Fruit fly (Drosophila melanogaster) whole organism, prepupa: ENCODE data around the gene CG15177.

ENCODE experiments used
- Blimp-1 ChIP-seq: fragments of 200-800 bp; sonication (Bioruptor generic); optimal IDR thresholded peaks from 3 replicates; lab custom pipeline; 2017; ENCODE audit warnings: missing biosample characterization, missing genetic modification characterization, mild to moderate bottlenecking, moderate library complexity, missing genetic modification reagents
- CG11294 ChIP-seq: fragments of 200-800 bp; sonication (Bioruptor generic); IDR thresholded peaks from 2 replicates; pipeline ENCODE4 v1.3.6; 2022; ENCODE audit warnings: missing biosample characterization, missing genetic modification characterization
- CG11762 ChIP-seq: fragments of 200-800 bp; sonication (Bioruptor generic); optimal IDR thresholded peaks from 3 replicates; lab custom pipeline; 2016; ENCODE audit warnings: missing biosample characterization, missing genetic modification characterization; ENCODE audit not compliant: insufficient read depth
- CG34406 ChIP-seq: fragments of 200-800 bp; sonication (Bioruptor generic); optimal IDR thresholded peaks from 3 replicates; lab custom pipeline; 2016; ENCODE audit warnings: missing biosample characterization, missing genetic modification characterization
- CG4318 ChIP-seq: fragments of 200-800 bp; sonication (Bioruptor generic); optimal IDR thresholded peaks from 3 replicates; lab custom pipeline; 2017; ENCODE audit warnings: missing biosample characterization, mild to moderate bottlenecking, missing genetic modification characterization
- CG6276 ChIP-seq: fragments of 200-800 bp; sonication (Bioruptor generic); optimal IDR thresholded peaks from 2 replicates; lab custom pipeline; 2017; ENCODE audit warnings: missing biosample characterization, mild to moderate bottlenecking, missing genetic modification characterization
- CG6854 ChIP-seq: fragments of 200-800 bp; sonication (Bioruptor generic); optimal IDR thresholded peaks from 2 replicates; lab custom pipeline; 2017; ENCODE audit warnings: missing biosample characterization, mild to moderate bottlenecking, missing genetic modification characterization
- CG8119 ChIP-seq: fragments of 200-800 bp; sonication (Bioruptor generic); IDR thresholded peaks from 3 replicates; pipeline ENCODE4 v1.3.6; 2022; ENCODE audit warnings: missing biosample characterization, missing genetic modification characterization
- CG8632 ChIP-seq: fragments of 200-800 bp; sonication (Bioruptor generic); optimal IDR thresholded peaks from 3 replicates; lab custom pipeline; 2016; ENCODE audit warnings: missing biosample characterization, missing genetic modification characterization
- Ets21C ChIP-seq: fragments of 200-800 bp; sonication (Bioruptor generic); optimal IDR thresholded peaks from 3 replicates; lab custom pipeline; 2016; ENCODE audit warnings: missing biosample characterization, missing genetic modification characterization
- Gug ChIP-seq: fragments of 200-800 bp; sonication (Bioruptor generic); IDR thresholded peaks from 2 replicates; pipeline ENCODE4 v1.3.6; 2022; ENCODE audit warnings: missing biosample characterization, missing genetic modification characterization
- Hr39 ChIP-seq: fragments of 200-800 bp; sonication (Bioruptor generic); optimal IDR thresholded peaks from 2 replicates; lab custom pipeline; 2016; ENCODE audit warnings: missing biosample characterization, missing genetic modification characterization
- Hr4 ChIP-seq: fragments of 200-800 bp; sonication (Bioruptor generic); optimal IDR thresholded peaks from 3 replicates; lab custom pipeline; 2016; ENCODE audit warnings: missing biosample characterization, missing genetic modification characterization
- Sox102F ChIP-seq: fragments of 200-800 bp; sonication (Bioruptor generic); optimal IDR thresholded peaks from 2 replicates; lab custom pipeline; 2016; ENCODE audit warnings: missing biosample characterization, mild to moderate bottlenecking, missing genetic modification characterization
- Sox15 ChIP-seq: fragments of 200-800 bp; sonication (Bioruptor generic); optimal IDR thresholded peaks from 3 replicates; lab custom pipeline; 2016; ENCODE audit warnings: missing biosample characterization, missing genetic modification characterization
- acj6 ChIP-seq: fragments of 200-800 bp; sonication (Bioruptor generic); optimal IDR thresholded peaks from 3 replicates; lab custom pipeline; 2016; ENCODE audit warnings: missing biosample characterization, missing genetic modification characterization
- cyc ChIP-seq: fragments of 200-800 bp; sonication (Bioruptor generic); optimal IDR thresholded peaks from 3 replicates; lab custom pipeline; 2016; ENCODE audit warnings: missing biosample characterization, missing genetic modification characterization
- dac ChIP-seq: fragments of 200-800 bp; sonication (Bioruptor generic); optimal IDR thresholded peaks from 2 replicates; lab custom pipeline; 2017; ENCODE audit warnings: missing biosample characterization, mild to moderate bottlenecking, missing genetic modification characterization
- dsx ChIP-seq: fragments of 200-800 bp; optimal IDR thresholded peaks from 3 replicates; lab custom pipeline; 2019; ENCODE audit warnings: missing biosample characterization, mild to moderate bottlenecking, missing genetic modification characterization, moderate library complexity; ENCODE audit not compliant: poor library complexity, severe bottlenecking
- fd85E ChIP-seq: fragments of 200-800 bp; sonication (Bioruptor generic); optimal IDR thresholded peaks from 3 replicates; lab custom pipeline; 2016; ENCODE audit warnings: missing biosample characterization, missing genetic modification characterization
- fkh ChIP-seq: fragments of 200-800 bp; sonication (Bioruptor generic); optimal IDR thresholded peaks from 3 replicates; lab custom pipeline; 2017; ENCODE audit warnings: missing biosample characterization, mild to moderate bottlenecking, missing genetic modification characterization, moderate library complexity
- lz ChIP-seq: fragments of 200-800 bp; sonication (Bioruptor generic); optimal IDR thresholded peaks from 3 replicates; lab custom pipeline; 2016; ENCODE audit warnings: missing biosample characterization, missing genetic modification characterization
- net ChIP-seq: fragments of 200-800 bp; sonication (Bioruptor generic); optimal IDR thresholded peaks from 3 replicates; lab custom pipeline; 2016; ENCODE audit warnings: missing biosample characterization, missing genetic modification characterization
- pdm3 ChIP-seq: fragments of 200-800 bp; sonication (Bioruptor generic); optimal IDR thresholded peaks from 3 replicates; lab custom pipeline; 2016; ENCODE audit warnings: missing biosample characterization, missing genetic modification characterization
- salr ChIP-seq, 2 experiments: fragments of 200-800 bp; sonication (Bioruptor generic); optimal IDR thresholded peaks; 3 replicates each; lab custom pipeline; 2016 to 2018; ENCODE audit warnings: missing biosample characterization in 2 of 2, missing genetic modification characterization in 2 of 2, mild to moderate bottlenecking in 1 of 2
- spab ChIP-seq: fragments of 200-800 bp; sonication (Bioruptor generic); optimal IDR thresholded peaks from 2 replicates; lab custom pipeline; 2017; ENCODE audit warnings: missing biosample characterization, mild to moderate bottlenecking, missing genetic modification characterization, missing genetic modification reagents
- ss ChIP-seq, 2 experiments: fragments of 200-800 bp; sonication (Bioruptor generic); optimal IDR thresholded peaks; 2 replicates in 1 of 2; 3 replicates in 1 of 2; lab custom pipeline; 2017 to 2018; ENCODE audit warnings: mild to moderate bottlenecking in 2 of 2, missing biosample characterization in 2 of 2, missing genetic modification characterization in 2 of 2, moderate library complexity in 1 of 2
- svp ChIP-seq: fragments of 200-800 bp; sonication (Bioruptor generic); peaks from one replicate; lab custom pipeline; 2016; ENCODE audit warnings: missing biosample characterization, missing genetic modification characterization
- vri ChIP-seq: fragments of 200-800 bp; sonication (Bioruptor generic); optimal IDR thresholded peaks from 3 replicates; lab custom pipeline; 2016; ENCODE audit warnings: missing biosample characterization, mild to moderate bottlenecking, missing genetic modification characterization

The CG15177 gene

dm6 chr3R:6674548-6674947, 45.4 kb upstream of the CG15177 start (continued):
- TF ChIP-seq Ets21C (GFP tag; lab: Kevin White, UChicago) (no peak), CG11762 (no peak), Sox102F (peak; percentile 14), spab (GFP tag; lab: Kevin White, UChicago) (peak; percentile 5), acj6 (peak; percentile 18), fd85E (no peak), Gug (no peak), CG6276 (GFP tag; lab: Kevin White, UChicago) (no peak), cyc (GFP tag; lab: Kevin White, UChicago) (peak; percentile 43), ss (GFP tag; optimal IDR thresholded peaks at IDR 0.05; lab: Kevin White, UChicago) (peak in 1 of 2 experiments; percentile 4), CG11294 (GFP tag; lab: Robert Waterston, UW) (no peak), Blimp-1 (GFP tag; lab: Kevin White, UChicago) (no peak), CG8119 (no peak), Hr4 (GFP tag; lab: Kevin White, UChicago) (no peak), CG6854 (GFP tag; lab: Kevin White, UChicago) (no peak), net (GFP tag; lab: Kevin White, UChicago) (no peak), Hr39 (GFP tag; lab: Kevin White, UChicago) (peak; percentile 26)

- TF ChIP-seq svp (GFP tag; lab: Kevin White, UChicago) (peak; percentile 25), net (GFP tag; lab: Kevin White, UChicago) (no peak)
Measured at dm6 chr3R:6672303-6673007, 43.3 kb upstream of the CG15177 start.

DNA sequence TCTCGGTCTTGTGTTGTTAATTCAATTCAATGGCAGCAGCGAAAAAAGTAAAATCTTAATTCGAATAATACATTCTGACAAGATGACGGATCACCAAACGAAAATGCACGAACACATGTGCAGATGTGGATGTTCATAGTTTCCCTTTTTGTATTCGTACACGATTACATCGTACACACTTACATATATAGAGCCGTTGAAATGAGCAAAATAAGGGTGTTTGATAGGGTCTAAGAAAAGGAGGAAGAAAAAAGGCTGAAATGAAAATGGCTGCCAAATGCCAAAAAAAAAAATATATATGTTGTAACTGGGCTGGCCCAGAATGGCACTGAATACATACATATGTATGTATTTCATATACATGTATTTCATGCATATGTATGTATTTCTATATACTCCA, 39.1 kb upstream of the CG15177 start:
- TF ChIP-seq Blimp-1 (GFP tag; lab: Kevin White, UChicago) = no peak
- no peak for TF ChIP-seq Sox15
- TF ChIP-seq pdm3 (GFP tag; lab: Kevin White, UChicago) = no peak
- TF ChIP-seq CG11294 (GFP tag; lab: Robert Waterston, UW) = no peak

DNA sequence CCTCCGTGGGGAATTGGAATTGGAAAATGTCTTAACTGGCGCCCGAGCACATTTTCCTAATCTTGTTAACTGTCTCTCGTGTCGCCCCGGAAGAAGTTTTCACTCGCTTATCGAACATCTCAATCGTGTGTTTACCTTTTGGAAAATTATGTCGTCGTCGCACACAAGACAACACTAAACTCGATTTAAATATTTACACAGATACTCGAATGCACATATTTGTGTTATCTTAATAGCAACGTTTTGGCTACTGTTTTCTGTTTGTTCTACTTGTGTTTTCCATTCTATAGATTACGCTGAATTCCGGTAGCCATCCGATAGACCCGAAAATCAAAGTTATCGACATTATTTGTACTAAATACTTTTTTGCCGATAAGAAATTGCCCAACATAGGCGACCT, 38.1 kb upstream of the CG15177 start:
- TF ChIP-seq dac (GFP tag; lab: Kevin White, UChicago) = no peak
- TF ChIP-seq fkh (GFP tag; lab: Kevin White, UChicago) = peak; percentile 88
- TF ChIP-seq vri (GFP tag; lab: Kevin White, UChicago) = no peak
- no peak for TF ChIP-seq Ets21C (GFP tag; lab: Kevin White, UChicago)
- TF ChIP-seq Sox15 = no peak

dm6 chr3R:6665117-6665654, 36.1 kb upstream of the CG15177 start:
- no peak for TF ChIP-seq net (GFP tag; lab: Kevin White, UChicago)
- no peak for TF ChIP-seq lz
- no peak for TF ChIP-seq fd85E
- TF ChIP-seq Hr4 (GFP tag; lab: Kevin White, UChicago) = peak; percentile 25
- no peak for TF ChIP-seq salr (GFP tag; optimal IDR thresholded peaks at IDR 0.05; lab: Kevin White, UChicago)
- TF ChIP-seq Sox102F = no peak
- TF ChIP-seq CG11294 (GFP tag; lab: Robert Waterston, UW) = peak; percentile 11; the same call in 1 of the 2 replicates
- TF ChIP-seq CG4318 = no peak
- TF ChIP-seq CG6854 (GFP tag; lab: Kevin White, UChicago) = no peak
- peak; percentile 50 for TF ChIP-seq dsx (GFP tag; lab: Kevin White, UChicago)
- no peak for TF ChIP-seq CG8632 (GFP tag; lab: Kevin White, UChicago)
- no peak for TF ChIP-seq CG34406
- peak; percentile 87 for TF ChIP-seq fkh (GFP tag; lab: Kevin White, UChicago)
- TF ChIP-seq CG6276 (GFP tag; lab: Kevin White, UChicago) = peak; percentile 23
